Worm (Caenorhabditis elegans) whole organism, early embryonic: ENCODE data around the gene tsen-2.
"Not testable (repeated sequence)": the region's sequence is repeated elsewhere in the genome, so short reads cannot be mapped to it uniquely, and the experiment has no call there.

Source experiments
- aly-1 ChIP-seq: sonication (generic microtip); optimal IDR thresholded peaks from 2 replicates; lab custom pipeline; 2016; ENCODE audit warnings: missing genetic modification characterization, missing compliant biosample characterization
- ama-1 ChIP-seq: fragments of 150-350 bp; optimal IDR thresholded peaks from 2 replicates; lab custom pipeline; 2014
- ceh-13 ChIP-seq: fragments of 200-800 bp; sonication (Bioruptor generic); optimal IDR thresholded peaks from 2 replicates; lab custom pipeline; 2018; ENCODE audit warnings: mild to moderate bottlenecking, missing genetic modification characterization, missing compliant biosample characterization
- ets-7 ChIP-seq: sonication (generic microtip); optimal IDR thresholded peaks from 2 replicates; lab custom pipeline; 2016; ENCODE audit warnings: missing genotype, missing genetic modification characterization, missing compliant biosample characterization
- flt-1 ChIP-seq: fragments of 200-800 bp; sonication (Bioruptor generic); IDR thresholded peaks from 2 replicates; pipeline ENCODE4 v1.3.6; 2022; ENCODE audit warnings: missing genetic modification characterization, missing compliant biosample characterization
- hmbx-1 ChIP-seq: sonication (generic microtip); optimal IDR thresholded peaks from 2 replicates; lab custom pipeline; 2016; ENCODE audit warnings: mild to moderate bottlenecking, missing genetic modification characterization, missing compliant biosample characterization
- hnd-1 ChIP-seq: sonication (generic microtip); optimal IDR thresholded peaks from 2 replicates; lab custom pipeline; 2016; ENCODE audit warnings: missing genetic modification characterization, missing compliant biosample characterization
- tbx-11 ChIP-seq: fragments of 200-800 bp; sonication (Bioruptor generic); IDR thresholded peaks from 2 replicates; pipeline ENCODE4 v1.3.6; 2022; ENCODE audit warnings: missing genetic modification characterization, missing compliant biosample characterization
- tbx-37 ChIP-seq: fragments of 200-800 bp; sonication (Bioruptor generic); conservative IDR thresholded peaks from 2 replicates; pipeline ENCODE4 v1.3.6; 2022; ENCODE audit warnings: missing genetic modification reagents, missing genetic modification characterization, missing compliant biosample characterization
- tra-4 ChIP-seq: sonication (generic microtip); optimal IDR thresholded peaks from 2 replicates; lab custom pipeline; 2017; ENCODE audit warnings: missing genetic modification characterization, missing compliant biosample characterization

DNA sequence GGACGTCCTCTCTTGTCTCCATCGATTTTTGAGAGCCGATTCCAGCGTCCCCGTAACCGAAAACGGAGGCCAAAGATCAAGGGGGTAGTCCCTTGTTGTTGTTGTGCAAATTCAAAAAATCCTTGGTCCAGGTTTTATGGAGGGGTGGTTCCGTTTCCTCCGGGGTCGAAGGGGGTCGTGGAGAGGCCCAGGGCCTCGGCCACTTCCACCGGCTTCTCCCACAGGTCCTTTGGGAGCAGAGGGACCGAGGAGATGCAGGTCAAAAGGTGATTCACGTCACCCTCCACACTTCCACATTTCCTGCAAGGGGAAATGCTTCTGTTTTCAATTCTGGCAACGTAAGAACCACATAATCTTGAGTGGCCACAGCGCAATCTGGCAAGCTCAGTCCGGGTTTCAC is 14.4 kb downstream of the tsen-2 start, which contains the start of gene fbxb-22:
- TF ChIP-seq ama-1 (lab: Kevin White, UChicago); tbx-11 (GFP tag; lab: Robert Waterston, UW); hmbx-1 (tag; lab: Kevin White, UChicago); flt-1 (GFP tag; lab: Robert Waterston, UW); aly-1 (tag; lab: Kevin White, UChicago); ceh-13 (GFP tag; lab: Kevin White, UChicago); ets-7 (tag; lab: Kevin White, UChicago); tbx-37 (GFP tag; lab: Robert Waterston, UW); hnd-1 (tag; lab: Kevin White, UChicago); tra-4 (tag; lab: Kevin White, UChicago): not testable (repeated sequence)
